Worm (Caenorhabditis elegans): Measurements from ENCODE around the gene F44E7.7.

DNA sequence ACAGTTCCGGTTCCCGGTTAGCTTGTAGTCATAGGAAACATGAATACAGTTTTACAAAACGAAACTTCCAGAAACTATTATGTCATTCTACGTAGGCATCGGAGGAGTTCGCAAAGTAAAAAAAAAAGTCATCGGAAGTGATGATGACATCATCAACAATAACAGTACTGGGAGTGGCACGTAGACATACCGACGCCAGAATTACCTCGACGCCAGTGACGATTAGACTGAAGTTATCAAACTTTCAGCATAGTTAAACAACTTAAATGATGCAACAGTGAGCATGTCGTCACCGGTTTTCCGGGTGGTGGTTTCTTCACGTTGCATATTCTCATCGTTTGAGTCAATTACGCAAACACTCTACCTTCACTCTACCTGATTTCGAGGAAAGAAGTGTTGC is 35.1 kb upstream of the F44E7.7 start:
- no peak for TF ChIP-seq pqm-1 (tag; optimal IDR thresholded peaks at IDR 0.05)
- no peak for TF ChIP-seq tbx-2 (tag; optimal IDR thresholded peaks at IDR 0.05)

All from whole organism, late embryonic.